Worm (Caenorhabditis elegans) whole organism, midembryonic: ENCODE data around the gene pad-2.

Source experiments
- T22C8.4 ChIP-seq: fragments of 200-800 bp; sonication (Bioruptor generic); IDR thresholded peaks from 2 replicates; pipeline ENCODE4 v1.3.6; 2022; ENCODE audit warnings: missing genetic modification characterization, missing compliant biosample characterization
- flt-1 ChIP-seq: fragments of 200-800 bp; sonication (Bioruptor generic); IDR thresholded peaks from 2 replicates; pipeline ENCODE4 v1.3.6; 2022; ENCODE audit warnings: missing genetic modification characterization, missing compliant biosample characterization
- med-1 ChIP-seq: sonication (generic microtip); optimal IDR thresholded peaks from 2 replicates; lab custom pipeline; 2017; ENCODE audit warnings: missing genetic modification characterization, mild to moderate bottlenecking, missing compliant biosample characterization, antibody characterized with exemption, missing genetic modification reagents; ENCODE audit not compliant: insufficient read depth
- ref-1 ChIP-seq: fragments of 200-800 bp; sonication (Bioruptor generic); conservative IDR thresholded peaks from 2 replicates; pipeline ENCODE4 v1.3.6; 2022; ENCODE audit warnings: missing genetic modification reagents, missing genetic modification characterization, missing compliant biosample characterization
- tab-1 ChIP-seq: fragments of 200-800 bp; sonication (Bioruptor generic); IDR thresholded peaks from 2 replicates; pipeline ENCODE4 v1.3.6; 2022; ENCODE audit warnings: missing genetic modification characterization, missing compliant biosample characterization

Gene pad-2

DNA sequence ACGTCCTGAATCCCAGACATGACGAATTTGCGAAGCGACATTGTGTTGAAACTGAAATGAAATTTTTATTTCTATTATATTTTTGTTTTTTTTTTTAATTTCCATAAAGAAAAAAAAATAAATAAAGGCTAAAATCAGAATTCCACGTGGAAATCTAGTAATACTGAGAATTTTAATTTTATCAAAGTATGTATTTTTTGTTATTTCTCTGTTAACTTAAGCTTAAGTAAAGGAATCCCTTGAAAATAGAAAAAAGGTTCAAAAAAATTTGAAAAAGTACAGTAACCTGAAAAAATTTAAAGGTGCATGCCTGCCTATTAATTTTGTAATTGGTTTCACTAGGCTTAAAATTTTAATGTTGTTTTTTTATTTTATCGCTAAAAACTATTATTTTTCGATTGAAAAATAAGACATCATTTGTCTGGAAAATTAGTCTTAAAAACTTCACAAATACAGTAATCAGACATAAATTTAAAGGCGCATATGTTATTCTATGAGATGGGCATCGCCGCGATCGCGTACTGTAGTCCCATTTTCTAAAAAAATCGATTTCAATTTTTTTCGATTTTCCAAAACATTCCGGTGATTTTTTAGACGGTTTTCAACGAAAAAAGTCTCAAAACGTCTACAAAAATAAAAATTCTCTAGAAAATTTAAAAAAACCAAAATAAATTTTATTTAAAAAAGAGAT lies 51.6 kb downstream of the pad-2 start, which contains the start of gene nex-2:
TSS of gene nex-2 (minus strand) at position 51 of the 691 bp plus-strand sequence.
- TF ChIP-seq ref-1 (GFP tag; lab: Robert Waterston, UW) = no peak
- TF ChIP-seq med-1 = no peak
- TF ChIP-seq flt-1 (GFP tag; lab: Robert Waterston, UW) = no peak
- no peak for TF ChIP-seq tab-1 (GFP tag; lab: Robert Waterston, UW)
- no peak for TF ChIP-seq T22C8.4 (GFP tag; lab: Robert Waterston, UW)
